Fruit fly (Drosophila melanogaster): ENCODE measurements around the gene atk.

atk gene

DNA sequence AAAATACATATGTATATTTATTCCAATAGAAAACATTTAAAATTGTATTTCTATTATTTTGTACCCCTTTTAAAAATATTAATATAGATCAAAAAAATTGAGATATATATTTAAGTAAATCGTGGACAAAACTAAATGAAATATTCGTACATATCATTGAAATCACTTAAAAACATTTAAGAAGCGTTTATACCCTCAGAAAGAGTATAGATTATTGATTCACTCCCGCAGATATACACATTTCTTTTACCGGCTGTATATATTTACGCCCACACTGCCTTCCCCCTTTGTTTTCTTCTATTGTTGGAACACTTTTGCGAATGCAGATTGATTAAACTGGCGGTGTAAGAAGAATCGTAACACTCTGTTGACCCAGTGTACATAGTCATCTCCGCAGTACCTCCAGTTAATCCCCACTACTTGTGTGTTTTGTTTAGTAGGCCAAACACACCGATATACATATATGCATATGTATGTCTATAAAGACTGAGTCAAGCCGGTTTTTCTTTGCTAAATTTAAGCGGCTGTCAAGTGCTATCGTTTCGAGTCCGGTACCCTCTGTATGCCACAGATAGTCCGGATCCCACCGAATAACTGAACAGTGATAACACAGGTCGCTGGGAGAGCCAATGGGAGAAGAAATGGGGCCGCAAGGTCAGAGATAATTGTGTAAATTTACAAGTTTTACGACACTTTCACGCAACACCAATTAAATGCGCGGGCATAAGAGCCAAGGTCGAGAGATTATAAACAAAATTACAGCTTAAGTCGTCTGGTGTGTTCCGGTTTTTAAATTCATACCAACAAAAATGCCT, 7.0 kb upstream of the atk start (continued):
- TF ChIP-seq CG12155 (GFP tag; optimal IDR thresholded peaks at IDR 0.05): no peak
- TF ChIP-seq trh (GFP tag; optimal IDR thresholded peaks at IDR 0.05): peak; percentile 12
- no peak for TF ChIP-seq CG10565 (GFP tag; optimal IDR thresholded peaks at IDR 0.05)
- no peak for TF ChIP-seq sd (tag; optimal IDR thresholded peaks at IDR 0.05)
- TF ChIP-seq CG2889 (GFP tag; IDR thresholded peaks at IDR 0.05): no peak
- no peak for TF ChIP-seq zf30C (GFP tag; optimal IDR thresholded peaks at IDR 0.05)
- no peak for TF ChIP-seq sqz (GFP tag; optimal IDR thresholded peaks at IDR 0.05)
- TF ChIP-seq Ptx1 (GFP tag; IDR thresholded peaks at IDR 0.05): peak; percentile 35; the same call in 1 of the 2 replicates
- no peak for TF ChIP-seq CG6654 (GFP tag; optimal IDR thresholded peaks at IDR 0.05)
- no peak for TF ChIP-seq ab (GFP tag; optimal IDR thresholded peaks at IDR 0.05)
- TF ChIP-seq Asciz (GFP tag; optimal IDR thresholded peaks at IDR 0.05): peak; percentile 79
- TF ChIP-seq CG17361 (GFP tag; IDR thresholded peaks at IDR 0.05): peak; percentile 77
- TF ChIP-seq Oli (tag; optimal IDR thresholded peaks at IDR 0.05): no peak
- TF ChIP-seq chif (GFP tag; optimal IDR thresholded peaks at IDR 0.05): peak; percentile 45 to 70
- peak; percentile 12 for TF ChIP-seq CG10979 (tag; optimal IDR thresholded peaks at IDR 0.05)
- TF ChIP-seq CG5953 (GFP tag; IDR thresholded peaks at IDR 0.05): peak; percentile 47; the same call in 1 of the 2 replicates
- TF ChIP-seq Sox100B (GFP tag; optimal IDR thresholded peaks at IDR 0.05): peak; percentile 53
- peak; percentile 6 for TF ChIP-seq CG3995 (GFP tag; optimal IDR thresholded peaks at IDR 0.05)
- peak; percentile 20 to 61 for TF ChIP-seq Pdp1 (GFP tag; optimal IDR thresholded peaks at IDR 0.05)
- TF ChIP-seq sens (GFP tag): peak; percentile 95
- TF ChIP-seq gcm (GFP tag; optimal IDR thresholded peaks at IDR 0.05): no peak
- TF ChIP-seq peb (GFP tag; IDR thresholded peaks at IDR 0.05): no peak
- TF ChIP-seq Hand (GFP tag; optimal IDR thresholded peaks at IDR 0.05): no peak
- TF ChIP-seq ftz-f1 (GFP tag; optimal IDR thresholded peaks at IDR 0.05): peak; percentile 64
- no peak for TF ChIP-seq CG17802 (tag; optimal IDR thresholded peaks at IDR 0.05)
- TF ChIP-seq CG11696 (GFP tag; IDR thresholded peaks at IDR 0.05): 0 out of 2 replicates have a peak, but pooled peaks have one; percentile 56
- no peak for TF ChIP-seq BEAF-32 (GFP tag; optimal IDR thresholded peaks at IDR 0.05)
- TF ChIP-seq CG11085 (GFP tag; IDR thresholded peaks at IDR 0.05): no peak
- TF ChIP-seq fu2 (GFP tag; optimal IDR thresholded peaks at IDR 0.05): peak; percentile 12
- peak; percentile 58 for TF ChIP-seq CG13424 (tag; optimal IDR thresholded peaks at IDR 0.05)
- peak; percentile 12 for TF ChIP-seq tap (tag; optimal IDR thresholded peaks at IDR 0.05)
- TF ChIP-seq Atf6 (GFP tag; IDR thresholded peaks at IDR 0.05): 0 out of 2 replicates have a peak, but pooled peaks have one; percentile 29
- TF ChIP-seq MBD-R2 (GFP tag; IDR thresholded peaks at IDR 0.05): no peak
- peak; percentile 30 for TF ChIP-seq CG12219 (GFP tag; optimal IDR thresholded peaks at IDR 0.05)
- TF ChIP-seq CG34422 (GFP tag; IDR thresholded peaks at IDR 0.05): peak; percentile 40; the same call in 1 of the 3 replicates
- TF ChIP-seq croc (GFP tag; conservative IDR thresholded peaks at IDR 0.05): no peak
- TF ChIP-seq CG13287 (GFP tag; IDR thresholded peaks at IDR 0.05; ENCODE audit: partially characterized antibody): no peak
- 0 out of 2 replicates have a peak, but pooled peaks have one; percentile 32 for TF ChIP-seq chm (GFP tag; IDR thresholded peaks at IDR 0.05)
- TF ChIP-seq pho (GFP tag; optimal IDR thresholded peaks at IDR 0.05): no peak
- TF ChIP-seq Dip3 (GFP tag; optimal IDR thresholded peaks at IDR 0.05): no peak
- no peak for TF ChIP-seq CG15514 (GFP tag; optimal IDR thresholded peaks at IDR 0.05)
- no peak for TF ChIP-seq run (tag; optimal IDR thresholded peaks at IDR 0.05)
- peak; percentile 55 for TF ChIP-seq CG6854 (GFP tag; optimal IDR thresholded peaks at IDR 0.05)
- TF ChIP-seq CG1603 (tag; optimal IDR thresholded peaks at IDR 0.05): peak; percentile 85
- no peak for TF ChIP-seq Sin3A (optimal IDR thresholded peaks at IDR 0.05)
- TF ChIP-seq B-H2 (GFP tag; optimal IDR thresholded peaks at IDR 0.05): peak; percentile 35
- peak; percentile 81 for TF ChIP-seq NC2β (GFP tag; optimal IDR thresholded peaks at IDR 0.05)
- TF ChIP-seq bbx (GFP tag; IDR thresholded peaks at IDR 0.05; ENCODE audit: partially characterized antibody): no peak
- TF ChIP-seq Atf3 (GFP tag; optimal IDR thresholded peaks at IDR 0.05): no peak
